Worm (Caenorhabditis elegans): ENCODE measurements around the gene csc-1.

DNA sequence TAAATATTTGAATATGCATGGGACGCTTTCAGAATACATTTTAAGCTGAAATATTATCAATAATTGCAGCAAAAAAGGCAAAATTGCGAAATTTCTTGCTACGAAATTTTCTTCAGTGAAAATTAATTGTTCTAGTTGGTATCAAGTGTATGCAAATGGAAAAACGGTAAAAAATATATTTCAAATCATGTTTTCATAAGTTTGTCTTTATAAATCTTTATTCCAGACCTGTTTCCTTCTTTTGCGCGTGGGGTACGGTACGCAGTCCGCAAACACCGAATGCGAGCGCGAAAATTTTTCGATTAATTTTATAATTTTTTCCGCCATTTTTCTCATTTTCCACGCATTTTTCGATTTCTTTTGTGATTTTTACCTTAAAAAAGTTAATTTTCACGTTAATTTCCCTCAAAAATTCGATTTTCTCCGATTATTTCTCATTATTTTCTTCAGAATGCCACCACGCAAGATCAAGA, at the start of gene csc-1, which contains the start of gene fbxc-23:
- TF ChIP-seq zfh-2 (GFP tag; conservative IDR thresholded peaks at IDR 0.05) = no peak
- TF ChIP-seq dpl-1 (GFP tag; optimal IDR thresholded peaks at IDR 0.05) = peak; percentile 88
- TF ChIP-seq die-1 (tag; optimal IDR thresholded peaks at IDR 0.05) = no peak
- no peak for TF ChIP-seq sptf-2 (GFP tag; optimal IDR thresholded peaks at IDR 0.05)
- no peak for TF ChIP-seq hrde-1 (tag; optimal IDR thresholded peaks at IDR 0.05; ENCODE audit: borderline replicate concordance)
- TF ChIP-seq unc-62 (GFP tag; optimal IDR thresholded peaks at IDR 0.05) = no peak
- no peak for TF ChIP-seq ZK185.1 (tag; optimal IDR thresholded peaks at IDR 0.05; ENCODE audit: poor library complexity, severe bottlenecking)
- TF ChIP-seq pha-4 (tag; optimal IDR thresholded peaks at IDR 0.05) = no peak
- no peak for TF ChIP-seq K12H6.12 (tag; optimal IDR thresholded peaks at IDR 0.05)
- TF ChIP-seq efl-1 (GFP tag; optimal IDR thresholded peaks at IDR 0.05) = peak; percentile 96
- no peak for TF ChIP-seq nfya-1 (tag; optimal IDR thresholded peaks at IDR 0.05; ENCODE audit: borderline replicate concordance, insufficient read depth)
- no peak for TF ChIP-seq ets-4 (GFP tag; optimal IDR thresholded peaks at IDR 0.05)
- TF ChIP-seq rec-8 (tag; optimal IDR thresholded peaks at IDR 0.05) = no peak
- no peak for TF ChIP-seq madf-3 (GFP tag; IDR thresholded peaks at IDR 0.05)
